Fruit fly (Drosophila melanogaster) whole organism, prepupa: ENCODE measurements around the gene Teh4.

ENCODE experiments used
- Blimp-1 ChIP-seq: fragments of 200-800 bp; sonication (Bioruptor generic); optimal IDR thresholded peaks from 3 replicates; lab custom pipeline; 2017; ENCODE audit warnings: missing biosample characterization, missing genetic modification characterization, mild to moderate bottlenecking, moderate library complexity, missing genetic modification reagents
- CG10631 ChIP-seq: fragments of 200-800 bp; sonication (Bioruptor generic); optimal IDR thresholded peaks from 2 replicates; lab custom pipeline; 2016; ENCODE audit warnings: missing biosample characterization, missing genetic modification characterization
- CG11902 ChIP-seq: fragments of 200-800 bp; sonication (Bioruptor generic); optimal IDR thresholded peaks from 3 replicates; lab custom pipeline; 2016; ENCODE audit warnings: missing biosample characterization, missing genetic modification characterization
- CG15336 ChIP-seq: fragments of 200-800 bp; sonication (Bioruptor generic); IDR thresholded peaks from 2 replicates; pipeline ENCODE4 v1.3.6; 2022; ENCODE audit warnings: missing biosample characterization, missing genetic modification characterization
- CG1621 ChIP-seq: fragments of 200-800 bp; sonication (Bioruptor generic); optimal IDR thresholded peaks from 3 replicates; lab custom pipeline; 2018; ENCODE audit warnings: missing biosample characterization, mild to moderate bottlenecking, missing genetic modification characterization
- CG16779 ChIP-seq: fragments of 200-800 bp; sonication (Bioruptor generic); optimal IDR thresholded peaks from 3 replicates; lab custom pipeline; 2017; ENCODE audit warnings: missing biosample characterization, mild to moderate bottlenecking, missing genetic modification characterization
- CG3032 ChIP-seq: fragments of 200-800 bp; optimal IDR thresholded peaks from 2 replicates; lab custom pipeline; 2019; ENCODE audit warnings: missing biosample characterization, mild to moderate bottlenecking, missing genetic modification characterization, moderate library complexity
- CG31627 ChIP-seq: fragments of 200-800 bp; sonication (Bioruptor generic); optimal IDR thresholded peaks from 3 replicates; lab custom pipeline; 2016; ENCODE audit warnings: missing biosample characterization, missing genetic modification characterization
- CG4318 ChIP-seq: fragments of 200-800 bp; sonication (Bioruptor generic); optimal IDR thresholded peaks from 3 replicates; lab custom pipeline; 2017; ENCODE audit warnings: missing biosample characterization, mild to moderate bottlenecking, missing genetic modification characterization
- CG6808 ChIP-seq: fragments of 200-800 bp; sonication (Bioruptor generic); optimal IDR thresholded peaks from 3 replicates; lab custom pipeline; 2017; ENCODE audit warnings: missing biosample characterization, missing genetic modification characterization, mild to moderate bottlenecking, moderate library complexity, missing genetic modification reagents
- CG6854 ChIP-seq: fragments of 200-800 bp; sonication (Bioruptor generic); optimal IDR thresholded peaks from 2 replicates; lab custom pipeline; 2017; ENCODE audit warnings: missing biosample characterization, mild to moderate bottlenecking, missing genetic modification characterization
- CG8119 ChIP-seq: fragments of 200-800 bp; sonication (Bioruptor generic); IDR thresholded peaks from 3 replicates; pipeline ENCODE4 v1.3.6; 2022; ENCODE audit warnings: missing biosample characterization, missing genetic modification characterization
- CG8319 ChIP-seq: fragments of 200-800 bp; sonication (Bioruptor generic); optimal IDR thresholded peaks from 3 replicates; lab custom pipeline; 2016; ENCODE audit warnings: missing biosample characterization, missing genetic modification characterization
- CG8632 ChIP-seq: fragments of 200-800 bp; sonication (Bioruptor generic); optimal IDR thresholded peaks from 3 replicates; lab custom pipeline; 2016; ENCODE audit warnings: missing biosample characterization, missing genetic modification characterization
- CG9139 ChIP-seq: fragments of 200-800 bp; sonication (Bioruptor generic); optimal IDR thresholded peaks from 3 replicates; lab custom pipeline; 2017; ENCODE audit warnings: missing biosample characterization, mild to moderate bottlenecking, missing genetic modification characterization
- Eip93F ChIP-seq: fragments of 200-800 bp; sonication (Bioruptor generic); optimal IDR thresholded peaks from 2 replicates; lab custom pipeline; 2016; ENCODE audit warnings: missing biosample characterization, mild to moderate bottlenecking, missing genetic modification characterization
- Ets96B ChIP-seq: fragments of 200-800 bp; optimal IDR thresholded peaks from 2 replicates; lab custom pipeline; 2019; ENCODE audit warnings: missing biosample characterization, mild to moderate bottlenecking, missing genetic modification characterization, moderate library complexity
- Hr38 ChIP-seq: sonication (Bioruptor generic); optimal IDR thresholded peaks from 2 replicates; lab custom pipeline; 2016; ENCODE audit warnings: missing biosample characterization, missing genetic modification characterization
- Hr39 ChIP-seq: fragments of 200-800 bp; sonication (Bioruptor generic); optimal IDR thresholded peaks from 2 replicates; lab custom pipeline; 2016; ENCODE audit warnings: missing biosample characterization, missing genetic modification characterization
- Hr4 ChIP-seq: fragments of 200-800 bp; sonication (Bioruptor generic); optimal IDR thresholded peaks from 3 replicates; lab custom pipeline; 2016; ENCODE audit warnings: missing biosample characterization, missing genetic modification characterization
- Lpt ChIP-seq: fragments of 200-800 bp; sonication (Bioruptor generic); optimal IDR thresholded peaks from 3 replicates; lab custom pipeline; 2016; ENCODE audit warnings: missing biosample characterization, missing genetic modification characterization
- Met ChIP-seq: fragments of 200-800 bp; sonication (Bioruptor generic); optimal IDR thresholded peaks from 3 replicates; lab custom pipeline; 2016; ENCODE audit warnings: missing biosample characterization, missing genetic modification characterization
- Sox14 ChIP-seq: fragments of 200-800 bp; sonication (Bioruptor generic); optimal IDR thresholded peaks from 3 replicates; lab custom pipeline; 2016; ENCODE audit warnings: missing biosample characterization, missing genetic modification characterization
- Sox15 ChIP-seq: fragments of 200-800 bp; sonication (Bioruptor generic); optimal IDR thresholded peaks from 3 replicates; lab custom pipeline; 2016; ENCODE audit warnings: missing biosample characterization, missing genetic modification characterization
- achi ChIP-seq: fragments of 200-800 bp; sonication (Bioruptor generic); optimal IDR thresholded peaks from 3 replicates; lab custom pipeline; 2016; ENCODE audit warnings: missing biosample characterization, missing genetic modification characterization
- acj6 ChIP-seq: fragments of 200-800 bp; sonication (Bioruptor generic); optimal IDR thresholded peaks from 3 replicates; lab custom pipeline; 2016; ENCODE audit warnings: missing biosample characterization, missing genetic modification characterization
- dac ChIP-seq: fragments of 200-800 bp; sonication (Bioruptor generic); optimal IDR thresholded peaks from 2 replicates; lab custom pipeline; 2017; ENCODE audit warnings: missing biosample characterization, mild to moderate bottlenecking, missing genetic modification characterization
- dsx ChIP-seq: fragments of 200-800 bp; optimal IDR thresholded peaks from 3 replicates; lab custom pipeline; 2019; ENCODE audit warnings: missing biosample characterization, mild to moderate bottlenecking, missing genetic modification characterization, moderate library complexity; ENCODE audit not compliant: poor library complexity, severe bottlenecking
- eg ChIP-seq: fragments of 200-800 bp; sonication (Bioruptor generic); IDR thresholded peaks from 3 replicates; pipeline ENCODE4 v1.3.6; 2022; ENCODE audit warnings: missing biosample characterization, missing genetic modification characterization
- esn ChIP-seq: fragments of 200-800 bp; sonication (Bioruptor generic); optimal IDR thresholded peaks from 2 replicates; lab custom pipeline; 2016; ENCODE audit warnings: missing biosample characterization, mild to moderate bottlenecking, missing genetic modification characterization, moderate library complexity
- fd85E ChIP-seq: fragments of 200-800 bp; sonication (Bioruptor generic); optimal IDR thresholded peaks from 3 replicates; lab custom pipeline; 2016; ENCODE audit warnings: missing biosample characterization, missing genetic modification characterization
- fkh ChIP-seq: fragments of 200-800 bp; sonication (Bioruptor generic); optimal IDR thresholded peaks from 3 replicates; lab custom pipeline; 2017; ENCODE audit warnings: missing biosample characterization, mild to moderate bottlenecking, missing genetic modification characterization, moderate library complexity
- lz ChIP-seq: fragments of 200-800 bp; sonication (Bioruptor generic); optimal IDR thresholded peaks from 3 replicates; lab custom pipeline; 2016; ENCODE audit warnings: missing biosample characterization, missing genetic modification characterization
- net ChIP-seq: fragments of 200-800 bp; sonication (Bioruptor generic); optimal IDR thresholded peaks from 3 replicates; lab custom pipeline; 2016; ENCODE audit warnings: missing biosample characterization, missing genetic modification characterization
- pdm3 ChIP-seq: fragments of 200-800 bp; sonication (Bioruptor generic); optimal IDR thresholded peaks from 3 replicates; lab custom pipeline; 2016; ENCODE audit warnings: missing biosample characterization, missing genetic modification characterization
- spab ChIP-seq: fragments of 200-800 bp; sonication (Bioruptor generic); optimal IDR thresholded peaks from 2 replicates; lab custom pipeline; 2017; ENCODE audit warnings: missing biosample characterization, mild to moderate bottlenecking, missing genetic modification characterization, missing genetic modification reagents
- svp ChIP-seq: fragments of 200-800 bp; sonication (Bioruptor generic); peaks from one replicate; lab custom pipeline; 2016; ENCODE audit warnings: missing biosample characterization, missing genetic modification characterization
- topi ChIP-seq: fragments of 200-800 bp; sonication (Bioruptor generic); optimal IDR thresholded peaks from 3 replicates; lab custom pipeline; 2016; ENCODE audit warnings: missing biosample characterization, missing genetic modification characterization

The Teh4 gene

dm6 chr3L:4148406-4148975 lies 29.6 kb downstream of the Teh4 start, which contains the start of gene CG1299 (continued):
- TF ChIP-seq CG9139 (peak; percentile 2), Sox15 (GFP tag; lab: Kevin White, UChicago) (no peak), eg (GFP tag; lab: Robert Waterston, UW) (no peak), Met (GFP tag; lab: Kevin White, UChicago) (no peak), CG8632 (GFP tag; lab: Kevin White, UChicago) (no peak), CG1621 (tag; lab: Kevin White, UChicago) (peak; percentile 57)

- TF ChIP-seq CG8319 (GFP tag; lab: Kevin White, UChicago), result no peak
- TF ChIP-seq Eip93F (GFP tag; lab: Kevin White, UChicago), result no peak
- TF ChIP-seq CG6808 (GFP tag; lab: Kevin White, UChicago), result no peak
- no peak for TF ChIP-seq CG31627
- no peak for TF ChIP-seq CG10631 (GFP tag; lab: Kevin White, UChicago)
- TF ChIP-seq acj6 (GFP tag; lab: Kevin White, UChicago), result no peak
- no peak for TF ChIP-seq CG9139
- no peak for TF ChIP-seq CG8632 (GFP tag; lab: Kevin White, UChicago)
- no peak for TF ChIP-seq dac
- TF ChIP-seq Hr39 (GFP tag; lab: Kevin White, UChicago), result no peak
- TF ChIP-seq achi (GFP tag; lab: Kevin White, UChicago), result no peak
- TF ChIP-seq Met (GFP tag; lab: Kevin White, UChicago), result no peak
- no peak for TF ChIP-seq CG4318 (GFP tag; lab: Kevin White, UChicago)
- no peak for TF ChIP-seq topi
- no peak for TF ChIP-seq Hr4
- TF ChIP-seq, all 60 proteins: peak for 0
Measured at dm6 chr3L:4145229-4145628, 32.8 kb downstream of the Teh4 start.

- TF ChIP-seq Ets96B (tag; lab: Kevin White, UChicago), result no peak
- TF ChIP-seq CG8119 (GFP tag; lab: Robert Waterston, UW), result no peak
- TF ChIP-seq fd85E (GFP tag; lab: Kevin White, UChicago), result no peak
- TF ChIP-seq CG8632 (GFP tag; lab: Kevin White, UChicago), result no peak
- TF ChIP-seq CG6854 (GFP tag; lab: Kevin White, UChicago), result no peak
- TF ChIP-seq acj6 (GFP tag; lab: Kevin White, UChicago), result no peak
- no peak for TF ChIP-seq Hr38 (GFP tag; lab: Kevin White, UChicago)
- no peak for TF ChIP-seq CG16779
- no peak for TF ChIP-seq CG9139
- no peak for TF ChIP-seq pdm3 (GFP tag; lab: Kevin White, UChicago)
- no peak for TF ChIP-seq Lpt (GFP tag; lab: Kevin White, UChicago)
- no peak for TF ChIP-seq dsx (GFP tag; lab: Kevin White, UChicago)
- no peak for TF ChIP-seq Eip93F (GFP tag; lab: Kevin White, UChicago)
- TF ChIP-seq Hr39 (GFP tag; lab: Kevin White, UChicago), result no peak
- TF ChIP-seq spab (GFP tag; lab: Kevin White, UChicago), result no peak
- TF ChIP-seq CG31627, result no peak
Measured at dm6 chr3L:4142064-4142463, 36.0 kb downstream of the Teh4 start, which contains the start of gene CG32260. Gene CG32260 (plus strand): TSS chr3L:4142364.

dm6 chr3L:4141167-4141566 lies 36.9 kb downstream of the Teh4 start, which contains the start of gene Akh:
Gene Akh (plus strand): TSS chr3L:4141467.
- TF ChIP-seq svp (GFP tag; lab: Kevin White, UChicago) (peak; percentile 20), Blimp-1 (GFP tag; lab: Kevin White, UChicago) (no peak)

- TF ChIP-seq lz (GFP tag; lab: Kevin White, UChicago), result peak; percentile 20
- no peak for TF ChIP-seq net
- no peak for TF ChIP-seq CG11902 (GFP tag; lab: Kevin White, UChicago)
- TF ChIP-seq CG8119 (GFP tag; lab: Robert Waterston, UW), result peak; percentile 22; the same call in 1 of the 3 replicates
- peak; percentile 57 for TF ChIP-seq esn (GFP tag; lab: Kevin White, UChicago)
- TF ChIP-seq Ets96B (tag; lab: Kevin White, UChicago), result no peak
- peak; percentile 94 for TF ChIP-seq svp (GFP tag; lab: Kevin White, UChicago)
- peak; percentile 29 for TF ChIP-seq CG3032
- TF ChIP-seq Sox14, result peak; percentile 75
- TF ChIP-seq CG15336 (GFP tag; lab: Robert Waterston, UW), result peak; percentile 14; the same call in 1 of the 2 replicates
- peak; percentile 87 for TF ChIP-seq fkh (GFP tag; lab: Kevin White, UChicago)
Measured at dm6 chr3L:4138804-4139521, 39.1 kb downstream of the Teh4 start, which contains the start of the genes Rop and Ras64B. Gene Rop (minus strand): TSS chr3L:4138996. Gene Ras64B (plus strand): TSS chr3L:4139076.
